Fruit fly (Drosophila melanogaster) whole organism, embryonic: ENCODE data around the gene vih.

ENCODE experiments used
- ATbp ChIP-seq: fragments of 200-800 bp; sonication (Bioruptor generic); optimal IDR thresholded peaks from 2 replicates; lab custom pipeline; 2017; ENCODE audit warnings: missing biosample characterization, mild to moderate bottlenecking, missing genetic modification characterization, missing genetic modification reagents
- Abd-B ChIP-seq: fragments of 200-800 bp; sonication (Bioruptor generic); optimal IDR thresholded peaks from 2 replicates; lab custom pipeline; 2018; ENCODE audit warnings: missing biosample characterization, mild to moderate bottlenecking, missing genetic modification characterization, moderate library complexity
- CG10267 ChIP-seq: fragments of 200-800 bp; sonication (Bioruptor generic); optimal IDR thresholded peaks from 2 replicates; lab custom pipeline; 2018; ENCODE audit warnings: missing biosample characterization, mild to moderate bottlenecking, missing genetic modification characterization, moderate library complexity
- CG10366 ChIP-seq: fragments of 200-800 bp; sonication (Bioruptor generic); IDR thresholded peaks from 2 replicates; pipeline ENCODE4 v1.3.6; 2022; ENCODE audit warnings: missing biosample characterization, missing genetic modification characterization
- CG10462 ChIP-seq: fragments of 200-800 bp; sonication (Bioruptor generic); optimal IDR thresholded peaks from 2 replicates; lab custom pipeline; 2016; ENCODE audit warnings: missing biosample characterization, missing genetic modification characterization
- CG13296 ChIP-seq: fragments of 200-800 bp; sonication (Bioruptor generic); optimal IDR thresholded peaks from 3 replicates; lab custom pipeline; 2018; ENCODE audit warnings: missing biosample characterization, mild to moderate bottlenecking, missing genetic modification characterization
- CG13624 ChIP-seq: fragments of 200-800 bp; sonication (Bioruptor generic); optimal IDR thresholded peaks from 2 replicates; lab custom pipeline; 2016; ENCODE audit warnings: missing biosample characterization, missing genetic modification characterization
- CG15011 ChIP-seq: fragments of 200-800 bp; sonication (Bioruptor generic); optimal IDR thresholded peaks from 3 replicates; lab custom pipeline; 2018; ENCODE audit warnings: missing biosample characterization, mild to moderate bottlenecking, missing genetic modification characterization
- CG18599 ChIP-seq: fragments of 200-800 bp; sonication (Bioruptor generic); optimal IDR thresholded peaks from 3 replicates; lab custom pipeline; 2017; ENCODE audit warnings: missing biosample characterization, missing genetic modification characterization, mild to moderate bottlenecking, moderate library complexity, missing genetic modification reagents
- CG2116 ChIP-seq: fragments of 200-800 bp; sonication (Bioruptor generic); optimal IDR thresholded peaks from 3 replicates; lab custom pipeline; 2018; ENCODE audit warnings: missing biosample characterization, mild to moderate bottlenecking, missing genetic modification characterization
- CG31441 ChIP-seq: fragments of 200-800 bp; sonication (Bioruptor generic); IDR thresholded peaks from 2 replicates; pipeline ENCODE4 v1.3.6; 2022; ENCODE audit warnings: missing biosample characterization, missing genetic modification characterization
- CG33557 ChIP-seq: fragments of 200-800 bp; sonication (Bioruptor generic); optimal IDR thresholded peaks from 2 replicates; lab custom pipeline; 2019; ENCODE audit warnings: missing biosample characterization, mild to moderate bottlenecking, missing genetic modification characterization, moderate library complexity
- CG3407 ChIP-seq: fragments of 200-800 bp; sonication (Bioruptor generic); optimal IDR thresholded peaks from 2 replicates; lab custom pipeline; 2018; ENCODE audit warnings: missing biosample characterization, mild to moderate bottlenecking, missing genetic modification characterization
- CG34224 ChIP-seq: fragments of 200-800 bp; sonication (Bioruptor generic); IDR thresholded peaks from 3 replicates; pipeline ENCODE4 v1.3.6; 2022; ENCODE audit warnings: missing biosample characterization, missing genetic modification characterization; ENCODE audit not compliant: partially characterized antibody
- CG34376 ChIP-seq: fragments of 200-800 bp; sonication (Bioruptor generic); optimal IDR thresholded peaks from 2 replicates; lab custom pipeline; 2018; ENCODE audit warnings: missing biosample characterization, mild to moderate bottlenecking, missing genetic modification characterization
- CG3847 ChIP-seq: fragments of 200-800 bp; sonication (Bioruptor generic); IDR thresholded peaks from 2 replicates; pipeline ENCODE4 v1.3.6; 2022; ENCODE audit warnings: missing biosample characterization, missing genetic modification characterization
- CG4424 ChIP-seq: fragments of 200-800 bp; sonication (Bioruptor generic); optimal IDR thresholded peaks from 3 replicates; lab custom pipeline; 2016; ENCODE audit warnings: missing biosample characterization, missing genetic modification characterization
- CG4617 ChIP-seq: fragments of 200-800 bp; sonication (Bioruptor generic); optimal IDR thresholded peaks from 3 replicates; lab custom pipeline; 2016; ENCODE audit warnings: missing biosample characterization, missing genetic modification characterization, borderline replicate concordance
- CG6254 ChIP-seq: fragments of 200-800 bp; sonication (Bioruptor generic); optimal IDR thresholded peaks from 3 replicates; lab custom pipeline; 2017; ENCODE audit warnings: mild to moderate bottlenecking, missing biosample characterization, missing genetic modification reagents, missing genetic modification characterization
- CG6689 ChIP-seq: fragments of 200-800 bp; sonication (Bioruptor generic); IDR thresholded peaks from 2 replicates; pipeline ENCODE4 v1.3.6; 2022; ENCODE audit warnings: missing biosample characterization, missing genetic modification characterization
- CG9817 ChIP-seq: fragments of 200-800 bp; sonication (Bioruptor generic); optimal IDR thresholded peaks from 2 replicates; lab custom pipeline; 2018; ENCODE audit warnings: missing biosample characterization, mild to moderate bottlenecking, missing genetic modification characterization, moderate library complexity
- CG9932 ChIP-seq: fragments of 200-800 bp; sonication (Bioruptor generic); IDR thresholded peaks from 2 replicates; pipeline ENCODE4 v1.3.6; 2022; ENCODE audit warnings: missing biosample characterization, missing genetic modification characterization
- Camta ChIP-seq: fragments of 200-800 bp; sonication (Bioruptor generic); optimal IDR thresholded peaks from 2 replicates; lab custom pipeline; 2016; ENCODE audit warnings: missing biosample characterization, missing genetic modification characterization
- Chrac-16 ChIP-seq: fragments of 200-800 bp; sonication (Bioruptor generic); optimal IDR thresholded peaks from 3 replicates; lab custom pipeline; 2016; ENCODE audit warnings: missing biosample characterization, missing genetic modification characterization
- Ets65A ChIP-seq: fragments of 200-800 bp; sonication (Bioruptor generic); peaks from one replicate; lab custom pipeline; 2016; ENCODE audit warnings: missing biosample characterization, missing genetic modification characterization
- PHDP ChIP-seq: fragments of 200-800 bp; sonication (Bioruptor generic); optimal IDR thresholded peaks from 3 replicates; lab custom pipeline; 2018; ENCODE audit warnings: missing biosample characterization, mild to moderate bottlenecking, missing genetic modification characterization, moderate library complexity
- Ravus ChIP-seq: fragments of 200-800 bp; sonication (Bioruptor generic); IDR thresholded peaks from 2 replicates; pipeline ENCODE4 v1.3.6; 2022; ENCODE audit warnings: missing biosample characterization, missing genetic modification characterization
- Sox102F ChIP-seq: fragments of 200-800 bp; sonication (Bioruptor generic); optimal IDR thresholded peaks from 2 replicates; lab custom pipeline; 2018; ENCODE audit warnings: missing biosample characterization, mild to moderate bottlenecking, missing genetic modification characterization, moderate library complexity
- Sry-β ChIP-seq: fragments of 200-800 bp; sonication (Bioruptor generic); optimal IDR thresholded peaks from 2 replicates; lab custom pipeline; 2018; ENCODE audit warnings: missing biosample characterization, mild to moderate bottlenecking, missing genetic modification characterization, moderate library complexity
- aop ChIP-seq: fragments of 200-800 bp; sonication (Bioruptor generic); IDR thresholded peaks from 2 replicates; pipeline ENCODE4 v1.3.6; 2022; ENCODE audit warnings: missing biosample characterization, missing genetic modification characterization
- cad ChIP-seq: fragments of >200 bp; optimal IDR thresholded peaks from 2 replicates; lab custom pipeline; 2017; ENCODE audit warnings: missing biosample characterization, missing genetic modification characterization
- cato ChIP-seq: fragments of 200-800 bp; sonication (Bioruptor generic); optimal IDR thresholded peaks from 2 replicates; lab custom pipeline; 2016; ENCODE audit warnings: missing biosample characterization, missing genetic modification characterization, borderline replicate concordance
- dysf ChIP-seq: fragments of 200-800 bp; sonication (Bioruptor generic); IDR thresholded peaks from 3 replicates; pipeline ENCODE4 v1.3.6; 2022; ENCODE audit warnings: missing biosample characterization, missing genetic modification characterization
- fd102C ChIP-seq: fragments of 200-800 bp; sonication (Bioruptor generic); optimal IDR thresholded peaks from 2 replicates; lab custom pipeline; 2018; ENCODE audit warnings: missing biosample characterization, mild to moderate bottlenecking, missing genetic modification characterization, moderate library complexity
- fd64A ChIP-seq: fragments of 200-800 bp; sonication (Bioruptor generic); optimal IDR thresholded peaks from 3 replicates; lab custom pipeline; 2018; ENCODE audit warnings: missing biosample characterization, mild to moderate bottlenecking, missing genetic modification characterization
- gce ChIP-seq: fragments of 200-800 bp; sonication (Bioruptor generic); IDR thresholded peaks from 3 replicates; pipeline ENCODE4 v1.3.6; 2022; ENCODE audit warnings: missing biosample characterization, missing genetic modification characterization
- grau ChIP-seq: fragments of 200-800 bp; optimal IDR thresholded peaks from 3 replicates; lab custom pipeline; 2019; ENCODE audit warnings: missing biosample characterization, mild to moderate bottlenecking, missing genetic modification characterization, moderate library complexity
- hkb ChIP-seq, 2 experiments: fragments of 200-800 bp in 1 of 2; fragments of >200 bp in 1 of 2; sonication (Bioruptor generic) in 1 of 2; IDR thresholded peaks in 1 of 2; optimal IDR thresholded peaks in 1 of 2; 2 replicates each; pipeline versions ENCODE4 v1.3.6 to Lab custom; 2017 to 2022; ENCODE audit warnings: missing biosample characterization in 1 of 2, missing genetic modification characterization in 1 of 2
- inv ChIP-seq: fragments of 200-800 bp; sonication (Bioruptor generic); IDR thresholded peaks from 2 replicates; pipeline ENCODE4 v1.3.6; 2022; ENCODE audit warnings: missing biosample characterization, missing genetic modification characterization; ENCODE audit not compliant: partially characterized antibody
- kay ChIP-seq: fragments of 200-800 bp; sonication (Bioruptor generic); optimal IDR thresholded peaks from 2 replicates; lab custom pipeline; 2016; ENCODE audit warnings: missing biosample characterization, missing genetic modification characterization
- ken ChIP-seq: fragments of 200-800 bp; sonication (Bioruptor generic); IDR thresholded peaks from 3 replicates; pipeline ENCODE4 v1.3.6; 2022; ENCODE audit warnings: missing biosample characterization, missing genetic modification characterization
- p53 ChIP-seq: fragments of 200-800 bp; sonication (Bioruptor generic); optimal IDR thresholded peaks from 2 replicates; lab custom pipeline; 2016; ENCODE audit warnings: missing biosample characterization, missing genetic modification characterization
- pho ChIP-seq: fragments of 200-800 bp; sonication (Bioruptor generic); optimal IDR thresholded peaks from 2 replicates; lab custom pipeline; 2016; ENCODE audit warnings: missing biosample characterization, missing genetic modification characterization
- pita ChIP-seq: fragments of 200-800 bp; sonication (Bioruptor generic); optimal IDR thresholded peaks from 2 replicates; lab custom pipeline; 2017; ENCODE audit warnings: missing biosample characterization, mild to moderate bottlenecking, missing genetic modification characterization
- pum ChIP-seq: fragments of 200-800 bp; sonication (Bioruptor generic); optimal IDR thresholded peaks from 2 replicates; lab custom pipeline; 2016; ENCODE audit warnings: missing biosample characterization, missing genetic modification characterization
- ranshi ChIP-seq: fragments of 200-800 bp; sonication (Bioruptor generic); IDR thresholded peaks from 2 replicates; pipeline ENCODE4 v1.3.6; 2022; ENCODE audit warnings: missing biosample characterization, missing genetic modification characterization
- salm ChIP-seq: fragments of 200-800 bp; sonication (Bioruptor generic); optimal IDR thresholded peaks from 2 replicates; lab custom pipeline; 2018; ENCODE audit warnings: missing biosample characterization, mild to moderate bottlenecking, missing genetic modification characterization
- sens-2 ChIP-seq: fragments of 200-800 bp; sonication (Bioruptor generic); IDR thresholded peaks from 2 replicates; pipeline ENCODE4 v1.3.6; 2022; ENCODE audit warnings: missing biosample characterization, missing genetic modification characterization
- ssp ChIP-seq: fragments of 200-800 bp; sonication (Bioruptor generic); IDR thresholded peaks from 2 replicates; pipeline ENCODE4 v1.3.6; 2022; ENCODE audit warnings: missing biosample characterization, missing genetic modification characterization
- sug ChIP-seq: fragments of 200-800 bp; optimal IDR thresholded peaks from 2 replicates; lab custom pipeline; 2019; ENCODE audit warnings: missing biosample characterization, mild to moderate bottlenecking, missing genetic modification characterization, moderate library complexity
- wor ChIP-seq: fragments of 200-800 bp; sonication (Bioruptor generic); IDR thresholded peaks from 2 replicates; pipeline ENCODE4 v1.3.6; 2022; ENCODE audit warnings: missing biosample characterization, missing genetic modification characterization

vih gene

DNA sequence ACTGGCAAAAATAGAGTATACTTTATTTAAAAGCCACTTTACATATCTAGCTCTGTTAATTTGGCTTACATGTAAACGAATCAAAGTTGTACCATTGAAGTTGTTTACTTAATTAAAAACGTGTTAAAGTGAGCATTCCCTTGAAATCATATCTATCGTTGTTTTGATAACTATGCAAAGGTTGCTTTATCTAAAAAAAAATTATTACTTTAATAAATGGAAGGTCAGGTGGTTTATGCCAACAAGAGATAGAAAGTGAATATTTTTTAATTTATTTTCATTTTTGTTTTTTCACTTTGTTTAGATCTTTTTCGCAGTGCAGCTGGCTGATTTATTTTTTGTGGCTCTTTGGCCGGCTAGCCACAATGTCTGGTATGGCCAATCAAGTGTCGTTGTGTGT, 21.2 kb upstream of the vih start (continued):
- TF ChIP-seq pho (no peak), Ravus (GFP tag; lab: Robert Waterston, UW) (no peak), fd64A (no peak), ssp (GFP tag; lab: Robert Waterston, UW) (peak; percentile 47), fd102C (GFP tag; lab: Kevin White, UChicago) (no peak), CG3847 (GFP tag; lab: Robert Waterston, UW) (peak; percentile 55), ranshi (GFP tag; lab: Robert Waterston, UW) (peak; percentile 58), p53 (GFP tag; lab: Kevin White, UChicago) (no peak), wor (GFP tag; lab: Robert Waterston, UW) (peak; percentile 25; the same call in 1 of the 2 replicates), CG15011 (GFP tag; lab: Kevin White, UChicago) (peak; percentile 51), CG6689 (peak; percentile 77), Sox102F (GFP tag; lab: Kevin White, UChicago) (peak; percentile 88), grau (tag; lab: Kevin White, UChicago) (peak; percentile 82), CG10462 (GFP tag; lab: Kevin White, UChicago) (peak; percentile 47), Abd-B (GFP tag; lab: Kevin White, UChicago) (peak; percentile 56), aop (GFP tag; lab: Robert Waterston, UW) (no peak), CG2116 (GFP tag; lab: Kevin White, UChicago) (peak; percentile 30), CG4617 (GFP tag; lab: Kevin White, UChicago) (peak; percentile 23), kay (GFP tag; lab: Kevin White, UChicago) (no peak), CG9817 (tag; lab: Kevin White, UChicago) (peak; percentile 43), Camta (GFP tag; lab: Kevin White, UChicago) (peak; percentile 68), hkb (optimal IDR thresholded peaks at IDR 0.05; lab: Kevin White, UChicago) (no peak), hkb (GFP tag; IDR thresholded peaks at IDR 0.05; lab: Robert Waterston, UW) (peak; percentile 72), Ets65A (GFP tag; lab: Kevin White, UChicago) (peak; percentile 89), cad (GFP tag; lab: Kevin White, UChicago) (no peak), CG4424 (GFP tag; lab: Kevin White, UChicago) (peak; percentile 76), CG3407 (GFP tag; lab: Kevin White, UChicago) (peak; percentile 54), CG13296 (GFP tag; lab: Kevin White, UChicago) (peak; percentile 78), Sry-β (GFP tag; lab: Kevin White, UChicago) (no peak), CG34224 (GFP tag; lab: Robert Waterston, UW) (no peak), ken (GFP tag; lab: Robert Waterston, UW) (peak; percentile 27; the same call in 1 of the 3 replicates), CG13624 (GFP tag; lab: Kevin White, UChicago) (peak; percentile 23), dysf (peak; percentile 78), CG34376 (GFP tag; lab: Kevin White, UChicago) (no peak), ATbp (GFP tag; lab: Kevin White, UChicago) (peak; percentile 67), inv (GFP tag; lab: Robert Waterston, UW) (no peak), CG10366 (GFP tag; lab: Robert Waterston, UW) (peak; percentile 57), sug (tag; lab: Kevin White, UChicago) (peak; percentile 51), Chrac-16 (GFP tag; lab: Kevin White, UChicago) (peak; percentile 61), pita (GFP tag; lab: Kevin White, UChicago) (no peak), CG33557 (GFP tag; lab: Kevin White, UChicago) (no peak), gce (peak; percentile 42; the same call in 1 of the 3 replicates), pum (GFP tag; lab: Kevin White, UChicago) (peak; percentile 57), sens-2 (peak; percentile 32; the same call in 1 of the 2 replicates), CG31441 (GFP tag; lab: Robert Waterston, UW) (peak; percentile 90), CG18599 (GFP tag; lab: Kevin White, UChicago) (peak; percentile 39), cato (GFP tag; lab: Kevin White, UChicago) (peak; percentile 47), CG10267 (tag; lab: Kevin White, UChicago) (peak; percentile 14), CG9932 (GFP tag; lab: Robert Waterston, UW) (no peak), PHDP (tag; lab: Kevin White, UChicago) (peak; percentile 78), salm (tag; lab: Kevin White, UChicago) (peak; percentile 36), CG6254 (GFP tag; lab: Kevin White, UChicago) (peak; percentile 68)
